Fruit fly (Drosophila melanogaster): ENCODE results near the gene CG7251.

Gene CG7251

DNA sequence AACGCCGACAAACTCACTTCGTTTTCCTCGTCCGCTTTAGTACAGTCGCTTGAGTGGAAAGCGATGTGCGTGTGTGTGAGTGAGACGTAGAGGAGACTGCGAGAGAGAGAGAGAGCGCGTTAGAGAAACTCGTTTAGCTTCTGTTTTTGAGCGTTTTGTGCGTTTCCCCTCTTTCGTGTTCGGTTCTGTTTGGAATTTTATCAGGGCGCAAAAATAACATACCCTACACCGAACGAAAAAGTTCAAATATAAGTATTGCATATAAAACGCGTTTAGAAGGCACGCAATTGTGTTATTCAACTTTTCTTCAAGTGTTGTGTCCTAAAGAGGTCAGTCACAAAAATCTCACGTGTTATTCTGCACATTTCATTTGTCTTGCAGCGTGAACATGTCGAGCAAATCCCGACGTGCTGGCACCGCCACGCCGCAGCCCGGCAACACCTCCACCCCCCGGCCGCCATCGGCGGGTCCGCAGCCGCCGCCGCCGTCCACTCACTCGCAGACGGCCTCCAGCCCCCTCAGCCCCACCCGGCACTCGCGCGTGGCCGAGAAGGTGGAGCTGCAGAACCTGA is 45.2 kb downstream of the CG7251 start (continued):
- TF ChIP-seq trh (GFP tag; optimal IDR thresholded peaks at IDR 0.05) (no peak), E2f1 (GFP tag; IDR thresholded peaks at IDR 0.05) (no peak), CG4404 (GFP tag; IDR thresholded peaks at IDR 0.05) (0 out of 2 replicates have a peak, but pooled peaks have one; percentile 23), CG9437 (GFP tag; optimal IDR thresholded peaks at IDR 0.05) (peak; percentile 4), CG9876 (GFP tag; optimal IDR thresholded peaks at IDR 0.05) (peak; percentile 39), CG3281 (GFP tag; optimal IDR thresholded peaks at IDR 0.05) (peak; percentile 61), CG5245 (GFP tag; optimal IDR thresholded peaks at IDR 0.05) (no peak), Fer1 (GFP tag; optimal IDR thresholded peaks at IDR 0.05) (peak; percentile 68), CG4360 (GFP tag; IDR thresholded peaks at IDR 0.05) (no peak), HLHmδ (GFP tag; optimal IDR thresholded peaks at IDR 0.05) (no peak), nom (GFP tag; optimal IDR thresholded peaks at IDR 0.05) (no peak), hkb (optimal IDR thresholded peaks at IDR 0.05) (no peak), hkb (GFP tag; IDR thresholded peaks at IDR 0.05) (peak; percentile 80), Atf-2 (GFP tag; optimal IDR thresholded peaks at IDR 0.05) (no peak), CG10979 (tag; optimal IDR thresholded peaks at IDR 0.05) (peak; percentile 16), CG10543 (GFP tag; optimal IDR thresholded peaks at IDR 0.05) (peak; percentile 45), ind (GFP tag; optimal IDR thresholded peaks at IDR 0.05) (peak; percentile 61), CG16863 (GFP tag; optimal IDR thresholded peaks at IDR 0.05) (peak; percentile 36), jigr1 (GFP tag; IDR thresholded peaks at IDR 0.05) (no peak), CG4854 (GFP tag; optimal IDR thresholded peaks at IDR 0.05) (no peak), CG6813 (GFP tag; optimal IDR thresholded peaks at IDR 0.05) (peak; percentile 61), CHES-1-like (GFP tag; optimal IDR thresholded peaks at IDR 0.05) (peak; percentile 61), Bteb2 (GFP tag; optimal IDR thresholded peaks at IDR 0.05) (peak; percentile 43), CG13424 (tag; optimal IDR thresholded peaks at IDR 0.05) (peak; percentile 49), CG17829 (tag; optimal IDR thresholded peaks at IDR 0.05) (peak; percentile 8), Elba2 (GFP tag; optimal IDR thresholded peaks at IDR 0.05) (no peak), CG9609 (GFP tag; optimal IDR thresholded peaks at IDR 0.05) (peak; percentile 43), onecut (GFP tag; IDR thresholded peaks at IDR 0.05) (peak; percentile 38), D19B (GFP tag; optimal IDR thresholded peaks at IDR 0.05) (no peak), CG34376 (GFP tag; optimal IDR thresholded peaks at IDR 0.05) (peak; percentile 27), CG3407 (GFP tag; optimal IDR thresholded peaks at IDR 0.05) (no peak), CG2712 (tag; optimal IDR thresholded peaks at IDR 0.05) (peak; percentile 47), run (tag; optimal IDR thresholded peaks at IDR 0.05) (no peak), Mrtf (GFP tag; IDR thresholded peaks at IDR 0.05) (peak; percentile 50; the same call in 1 of the 3 replicates), bigmax (GFP tag; optimal IDR thresholded peaks at IDR 0.05) (no peak), knrl (GFP tag; IDR thresholded peaks at IDR 0.05; ENCODE audit: partially characterized antibody) (no peak), Xrp1 (GFP tag; IDR thresholded peaks at IDR 0.05) (peak; percentile 61; the same call in 1 of the 2 replicates), CG33557 (GFP tag; optimal IDR thresholded peaks at IDR 0.05) (no peak), CG9932 (GFP tag; IDR thresholded peaks at IDR 0.05) (peak; percentile 81), org-1 (GFP tag; optimal IDR thresholded peaks at IDR 0.05) (peak; percentile 30), Ptx1 (GFP tag; IDR thresholded peaks at IDR 0.05) (peak; percentile 69), Poxn (GFP tag; IDR thresholded peaks at IDR 0.05) (0 out of 2 replicates have a peak, but pooled peaks have one; percentile 39), Atf3 (GFP tag; optimal IDR thresholded peaks at IDR 0.05) (no peak), MESR4 (GFP tag; optimal IDR thresholded peaks at IDR 0.05) (peak; percentile 15), Dek (tag; optimal IDR thresholded peaks at IDR 0.05) (peak; percentile 39), stwl (tag; optimal IDR thresholded peaks at IDR 0.05) (no peak), CG7357 (GFP tag; IDR thresholded peaks at IDR 0.05) (peak; percentile 31; the same call in 1 of the 3 replicates), vnd (GFP tag; IDR thresholded peaks at IDR 0.05; ENCODE audit: partially characterized antibody) (no peak), crc (GFP tag; optimal IDR thresholded peaks at IDR 0.05) (no peak), CG14710 (tag; optimal IDR thresholded peaks at IDR 0.05) (peak; percentile 4), pb (GFP tag; optimal IDR thresholded peaks at IDR 0.05) (no peak)
